Worm (Caenorhabditis elegans): ENCODE measurements around the gene M01H9.4.

The M01H9.4 gene

ce11 chrIV:4526028-4526427 is 43.3 kb upstream of the M01H9.4 start:
- no peak for TF ChIP-seq sea-2 (GFP tag; optimal IDR thresholded peaks at IDR 0.05)
- no peak for TF ChIP-seq lsy-12 (tag; optimal IDR thresholded peaks at IDR 0.05)
- TF ChIP-seq nhr-43 (tag; optimal IDR thresholded peaks at IDR 0.05; ENCODE audit: poor library complexity, severe bottlenecking): peak; percentile 79
- no peak for TF ChIP-seq nhr-23 (tag; optimal IDR thresholded peaks at IDR 0.05)
- TF ChIP-seq elt-3 (tag; optimal IDR thresholded peaks at IDR 0.05): peak in 1 of 3 experiments; percentile 20
- no peak for TF ChIP-seq egl-5 (tag; optimal IDR thresholded peaks at IDR 0.05)
- TF ChIP-seq ama-1 (optimal IDR thresholded peaks at IDR 0.05): no peak
- TF ChIP-seq lin-15B (tag; optimal IDR thresholded peaks at IDR 0.05): no peak

ce11 chrIV:4524943-4525342 is 42.2 kb upstream of the M01H9.4 start, which contains the start of gene ZK180.6:
Gene ZK180.6 (minus strand): TSS chrIV:4525043.
- no peak for TF ChIP-seq tbx-2 (tag; optimal IDR thresholded peaks at IDR 0.05)

DNA sequence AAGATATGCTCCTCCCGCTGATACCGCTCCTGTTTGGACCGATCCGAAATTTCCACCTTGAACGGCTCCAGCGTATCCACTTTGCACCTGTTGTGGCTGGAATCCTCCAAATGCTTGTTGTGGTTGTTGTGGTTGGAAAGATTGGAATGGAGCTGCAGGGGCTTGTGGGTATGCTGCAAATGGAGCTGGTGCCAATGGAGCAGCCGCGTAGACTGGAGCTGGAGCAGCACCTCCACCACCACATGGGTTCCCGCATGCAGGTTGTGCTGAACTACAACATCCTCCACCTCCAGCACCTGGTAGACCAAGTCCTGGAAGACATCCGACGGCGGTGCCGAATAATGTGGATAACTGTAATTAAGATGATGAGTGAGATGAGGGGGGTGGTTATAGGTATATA is 40.8 kb upstream of the M01H9.4 start:
- TF ChIP-seq ama-1 (optimal IDR thresholded peaks at IDR 0.05): no peak
- no peak for TF ChIP-seq pqm-1 (tag; optimal IDR thresholded peaks at IDR 0.05)
- TF ChIP-seq jun-1 (tag; optimal IDR thresholded peaks at IDR 0.05): no peak
- TF ChIP-seq skn-1 (tag; optimal IDR thresholded peaks at IDR 0.05): no peak

DNA sequence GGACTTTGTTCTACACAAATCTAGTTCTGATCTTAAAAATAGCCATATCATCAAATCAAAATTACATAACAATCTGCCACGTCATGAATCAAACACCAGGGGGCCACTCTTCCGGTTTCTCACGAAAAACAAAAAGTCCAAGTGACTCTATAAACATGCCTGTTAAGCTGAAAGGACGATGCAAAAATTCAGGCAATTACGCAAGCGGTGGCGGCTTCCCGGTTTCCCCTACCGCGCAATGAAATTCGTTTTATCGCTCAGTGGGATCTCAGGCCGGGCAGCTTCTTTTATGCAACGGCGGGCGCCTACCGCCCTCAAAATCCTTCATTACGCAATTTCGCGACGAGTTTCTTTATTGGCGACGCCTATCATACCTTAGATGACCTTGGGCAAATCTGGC is 37.0 kb upstream of the M01H9.4 start:
- no peak for TF ChIP-seq zag-1 (tag; optimal IDR thresholded peaks at IDR 0.05)
- no peak for TF ChIP-seq nfya-1 (tag; optimal IDR thresholded peaks at IDR 0.05; ENCODE audit: insufficient read depth)
- no peak for TF ChIP-seq R02D3.7 (tag; optimal IDR thresholded peaks at IDR 0.05)
- no peak for TF ChIP-seq nhr-237 (tag; optimal IDR thresholded peaks at IDR 0.05)
- TF ChIP-seq ama-1 (optimal IDR thresholded peaks at IDR 0.05): peak; percentile 32
- TF ChIP-seq sea-2 (GFP tag; optimal IDR thresholded peaks at IDR 0.05): no peak
- TF ChIP-seq ZK546.5 (tag; optimal IDR thresholded peaks at IDR 0.05): no peak
- TF ChIP-seq mdl-1 (tag; optimal IDR thresholded peaks at IDR 0.05): no peak
- no peak for TF ChIP-seq ceh-9 (tag; optimal IDR thresholded peaks at IDR 0.05)
- TF ChIP-seq nhr-25 (tag; optimal IDR thresholded peaks at IDR 0.05): peak; percentile 68
- TF ChIP-seq nhr-43 (tag; optimal IDR thresholded peaks at IDR 0.05; ENCODE audit: poor library complexity, severe bottlenecking): no peak
- TF ChIP-seq nhr-12 (tag; optimal IDR thresholded peaks at IDR 0.05): no peak
- no peak for TF ChIP-seq egl-5 (tag; optimal IDR thresholded peaks at IDR 0.05)

ce11 chrIV:4518111-4518510 is 35.4 kb upstream of the M01H9.4 start:
- TF ChIP-seq nhr-67 (tag; optimal IDR thresholded peaks at IDR 0.05) (no peak), unc-62 (GFP tag; optimal IDR thresholded peaks at IDR 0.05) (no peak), nhr-43 (tag; optimal IDR thresholded peaks at IDR 0.05; ENCODE audit: poor library complexity, severe bottlenecking) (peak; percentile 37), mdl-1 (tag; optimal IDR thresholded peaks at IDR 0.05) (no peak), nhr-25 (tag; optimal IDR thresholded peaks at IDR 0.05) (peak; percentile 39), egl-5 (tag; optimal IDR thresholded peaks at IDR 0.05) (no peak), ZK546.5 (tag; optimal IDR thresholded peaks at IDR 0.05) (no peak), unc-39 (tag; optimal IDR thresholded peaks at IDR 0.05) (no peak), fkh-2 (tag; optimal IDR thresholded peaks at IDR 0.05) (no peak), ceh-82 (tag; optimal IDR thresholded peaks at IDR 0.05) (no peak), elt-3 (tag; optimal IDR thresholded peaks at IDR 0.05) (peak in 1 of 3 experiments; percentile 72), lsy-12 (tag; optimal IDR thresholded peaks at IDR 0.05) (no peak)

DNA sequence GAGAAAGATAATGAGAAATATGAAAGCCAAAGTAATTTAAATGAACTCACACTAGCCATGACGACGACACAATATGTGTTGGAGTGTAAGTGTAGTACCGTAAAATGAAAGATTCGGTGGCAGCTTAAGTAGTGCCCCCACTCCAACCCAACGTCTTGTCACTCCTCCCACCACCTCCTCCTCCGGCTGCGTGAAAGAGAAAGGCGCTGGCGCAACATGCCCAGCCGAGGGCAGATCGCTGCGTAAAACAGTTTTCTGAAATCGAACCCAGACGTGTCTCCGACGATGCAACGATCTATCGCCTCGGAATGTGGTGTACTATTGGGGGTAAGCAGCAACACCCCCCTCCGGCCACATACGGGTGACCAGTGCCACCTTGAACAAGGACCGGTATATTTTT is 34.4 kb upstream of the M01H9.4 start, which contains the start of gene ZK180.5:
ZK180.5 (minus strand) TSS at position 101 of the 400 bp plus-strand sequence.
- TF ChIP-seq nhr-43 (tag; optimal IDR thresholded peaks at IDR 0.05; ENCODE audit: poor library complexity, severe bottlenecking): peak; percentile 42
- peak; percentile 28 for TF ChIP-seq nhr-25 (tag; optimal IDR thresholded peaks at IDR 0.05)
- no peak for TF ChIP-seq R02D3.7 (tag; optimal IDR thresholded peaks at IDR 0.05)

- TF ChIP-seq nhr-76 (tag; optimal IDR thresholded peaks at IDR 0.05): no peak
- no peak for TF ChIP-seq mml-1 (tag; optimal IDR thresholded peaks at IDR 0.05)
- TF ChIP-seq elt-2 (tag; optimal IDR thresholded peaks at IDR 0.05): no peak
- no peak for TF ChIP-seq ceh-82 (tag; optimal IDR thresholded peaks at IDR 0.05)
- TF ChIP-seq mdl-1 (tag; optimal IDR thresholded peaks at IDR 0.05): no peak
- no peak for TF ChIP-seq pqm-1 (tag; optimal IDR thresholded peaks at IDR 0.05)
- TF ChIP-seq nhr-67 (tag; optimal IDR thresholded peaks at IDR 0.05): no peak
- TF ChIP-seq fkh-10 (GFP tag; optimal IDR thresholded peaks at IDR 0.05): no peak
- no peak for TF ChIP-seq ceh-16 (tag; optimal IDR thresholded peaks at IDR 0.05)
- no peak for TF ChIP-seq nhr-25 (tag; optimal IDR thresholded peaks at IDR 0.05)
- no peak for TF ChIP-seq unc-62 (GFP tag; optimal IDR thresholded peaks at IDR 0.05)
- no peak for TF ChIP-seq ztf-4 (tag; optimal IDR thresholded peaks at IDR 0.05)
- TF ChIP-seq fos-1 (tag; optimal IDR thresholded peaks at IDR 0.05): no peak
- TF ChIP-seq nhr-77 (tag; optimal IDR thresholded peaks at IDR 0.05): no peak
- no peak for TF ChIP-seq unc-39 (tag; optimal IDR thresholded peaks at IDR 0.05)
- TF ChIP-seq elt-3 (tag; optimal IDR thresholded peaks at IDR 0.05): no peak
Measured at ce11 chrIV:4516478-4516877, 33.8 kb upstream of the M01H9.4 start.

Measured in whole organism, L3 larva.